Worm (Caenorhabditis elegans) whole organism, L4 larva: ENCODE measurements around the gene ZK470.2.

Experiments
- F10B5.3 ChIP-seq: sonication (generic microtip); optimal IDR thresholded peaks from 2 replicates; lab custom pipeline; 2016; ENCODE audit warnings: mild to moderate bottlenecking, missing genetic modification characterization, missing compliant biosample characterization
- F26F4.8 ChIP-seq: fragments of 200-800 bp; sonication (Bioruptor generic); conservative IDR thresholded peaks from 2 replicates; pipeline ENCODE4 v1.3.6; 2022; ENCODE audit warnings: missing genetic modification characterization, missing compliant biosample characterization
- F37D6.2 ChIP-seq: sonication (generic microtip); optimal IDR thresholded peaks from 2 replicates; lab custom pipeline; 2016; ENCODE audit warnings: mild to moderate bottlenecking, missing genetic modification characterization, missing compliant biosample characterization
- T26A8.4 ChIP-seq: fragments of 200-800 bp; sonication (Bioruptor generic); IDR thresholded peaks from 2 replicates; pipeline ENCODE4 v1.3.6; 2022; ENCODE audit warnings: missing genetic modification characterization, missing compliant biosample characterization
- aha-1 ChIP-seq: fragments of 150-350 bp; peaks from one replicate; lab custom pipeline; 2014; ENCODE audit warnings: missing biosample characterization, missing genetic modification characterization
- ceh-20 ChIP-seq: fragments of 200-800 bp; sonication (Bioruptor generic); IDR thresholded peaks from 2 replicates; pipeline ENCODE4 v1.3.6; 2022; ENCODE audit warnings: missing genetic modification reagents, missing genetic modification characterization, missing compliant biosample characterization
- ceh-28 ChIP-seq: fragments of 150-350 bp; optimal IDR thresholded peaks from 2 replicates; lab custom pipeline; 2014; ENCODE audit warnings: missing biosample characterization, missing genetic modification reagents, missing genetic modification characterization
- ces-1 ChIP-seq: fragments of 150-350 bp; sonication (generic microtip); optimal IDR thresholded peaks from 4 replicates; lab custom pipeline; 2014; ENCODE audit warnings: missing biosample characterization, missing genetic modification reagents, missing genetic modification characterization
- cey-2 ChIP-seq: sonication (generic microtip); optimal IDR thresholded peaks from 3 replicates; lab custom pipeline; 2017; ENCODE audit warnings: missing genetic modification characterization, mild to moderate bottlenecking, missing compliant biosample characterization, antibody characterized with exemption, borderline replicate concordance; ENCODE audit not compliant: insufficient read depth
- dmd-8 ChIP-seq: fragments of 200-800 bp; sonication (Bioruptor generic); IDR thresholded peaks from 2 replicates; pipeline ENCODE4 v1.3.6; 2022; ENCODE audit warnings: missing genetic modification characterization, missing compliant biosample characterization
- dmd-9 ChIP-seq: fragments of 200-800 bp; sonication (Bioruptor generic); IDR thresholded peaks from 2 replicates; pipeline ENCODE4 v1.3.6; 2022; ENCODE audit warnings: missing genetic modification reagents, missing genetic modification characterization, missing compliant biosample characterization
- dpl-1 ChIP-seq: fragments of 150-350 bp; optimal IDR thresholded peaks from 2 replicates; lab custom pipeline; 2014; ENCODE audit warnings: missing biosample characterization, missing genetic modification reagents, missing genetic modification characterization
- dve-1 ChIP-seq: sonication (generic microtip); optimal IDR thresholded peaks from 2 replicates; lab custom pipeline; 2017; ENCODE audit warnings: antibody characterized with exemption, mild to moderate bottlenecking, missing genetic modification characterization, missing compliant biosample characterization; ENCODE audit not compliant: insufficient read depth
- egl-43 ChIP-seq: fragments of 200-800 bp; sonication (Bioruptor generic); IDR thresholded peaks from 2 replicates; pipeline ENCODE4 v1.3.6; 2022; ENCODE audit warnings: missing genetic modification reagents, missing genetic modification characterization, missing compliant biosample characterization
- fkh-10 ChIP-seq: fragments of 150-350 bp; optimal IDR thresholded peaks from 2 replicates; lab custom pipeline; 2014; ENCODE audit warnings: missing biosample characterization, missing genetic modification reagents, missing genetic modification characterization
- mdt-29 ChIP-seq: fragments of 200-800 bp; sonication (Bioruptor generic); IDR thresholded peaks from 2 replicates; pipeline ENCODE4 v1.3.6; 2022; ENCODE audit warnings: missing genetic modification reagents, missing genetic modification characterization, missing compliant biosample characterization
- mep-1 ChIP-seq: fragments of 150-350 bp; sonication (generic microtip); optimal IDR thresholded peaks from 3 replicates; lab custom pipeline; 2014; ENCODE audit warnings: missing biosample characterization, missing genetic modification characterization
- nhr-102 ChIP-seq: sonication (generic microtip); optimal IDR thresholded peaks from 2 replicates; lab custom pipeline; 2016; ENCODE audit warnings: mild to moderate bottlenecking, missing genetic modification characterization, moderate library complexity, missing compliant biosample characterization
- nhr-11 ChIP-seq: fragments of 150-350 bp; optimal IDR thresholded peaks from 2 replicates; lab custom pipeline; 2014; ENCODE audit warnings: missing biosample characterization, missing genetic modification characterization
- nhr-111 ChIP-seq: fragments of 200-800 bp; sonication (Bioruptor generic); optimal IDR thresholded peaks from 2 replicates; lab custom pipeline; 2018; ENCODE audit warnings: mild to moderate bottlenecking, missing genetic modification characterization, missing compliant biosample characterization
- nhr-25 ChIP-seq: sonication (generic microtip); optimal IDR thresholded peaks from 2 replicates; lab custom pipeline; 2017; ENCODE audit warnings: missing genetic modification characterization, mild to moderate bottlenecking, missing compliant biosample characterization, antibody characterized with exemption, moderate library complexity, borderline replicate concordance; ENCODE audit not compliant: insufficient read depth
- nhr-41 ChIP-seq: fragments of 200-800 bp; sonication (Bioruptor generic); IDR thresholded peaks from 2 replicates; pipeline ENCODE4 v1.3.6; 2022; ENCODE audit warnings: missing genetic modification reagents, missing genetic modification characterization, missing compliant biosample characterization
- pqm-1 ChIP-seq: sonication (generic microtip); optimal IDR thresholded peaks from 2 replicates; lab custom pipeline; 2017; ENCODE audit warnings: missing biosample characterization, missing genetic modification characterization
- rbr-2 ChIP-seq: sonication (generic microtip); optimal IDR thresholded peaks from 2 replicates; lab custom pipeline; 2016; ENCODE audit warnings: missing genotype, missing genetic modification characterization, missing compliant biosample characterization
- saeg-2 ChIP-seq: fragments of 200-800 bp; sonication (Bioruptor generic); IDR thresholded peaks from 2 replicates; pipeline ENCODE4 v1.3.6; 2022; ENCODE audit warnings: missing genetic modification reagents, missing genetic modification characterization, missing compliant biosample characterization
- sdz-12 ChIP-seq: fragments of 200-800 bp; sonication (Bioruptor generic); optimal IDR thresholded peaks from 2 replicates; lab custom pipeline; 2018; ENCODE audit warnings: mild to moderate bottlenecking, missing genetic modification characterization, missing compliant biosample characterization
- skn-1 ChIP-seq: fragments of 150-350 bp; optimal IDR thresholded peaks from 2 replicates; lab custom pipeline; 2014; ENCODE audit warnings: missing biosample characterization, missing genetic modification characterization
- spr-3 ChIP-seq: fragments of 200-800 bp; sonication (Bioruptor generic); optimal IDR thresholded peaks from 2 replicates; lab custom pipeline; 2018; ENCODE audit warnings: mild to moderate bottlenecking, missing genetic modification characterization, missing compliant biosample characterization
- unc-62 ChIP-seq, 3 experiments: fragments of 150-350 bp in 1 of 3; sonication (generic microtip); optimal IDR thresholded peaks in 2 of 3; peaks in 1 of 3; 1 replicate in 1 of 3; 2 replicates in 2 of 3; lab custom pipeline; 2014 to 2017; ENCODE audit warnings: missing biosample characterization in 3 of 3, missing genetic modification characterization in 3 of 3, missing genetic modification reagents in 3 of 3, missing genotype in 1 of 3
- zfp-3 ChIP-seq: fragments of 200-800 bp; sonication (Bioruptor generic); conservative IDR thresholded peaks from 2 replicates; pipeline ENCODE4 v1.3.6; 2022; ENCODE audit warnings: missing genetic modification reagents, missing genetic modification characterization, missing compliant biosample characterization
- ztf-11 ChIP-seq: fragments of 150-350 bp; optimal IDR thresholded peaks from 2 replicates; lab custom pipeline; 2014; ENCODE audit warnings: missing biosample characterization, missing genetic modification characterization

The ZK470.2 gene

DNA sequence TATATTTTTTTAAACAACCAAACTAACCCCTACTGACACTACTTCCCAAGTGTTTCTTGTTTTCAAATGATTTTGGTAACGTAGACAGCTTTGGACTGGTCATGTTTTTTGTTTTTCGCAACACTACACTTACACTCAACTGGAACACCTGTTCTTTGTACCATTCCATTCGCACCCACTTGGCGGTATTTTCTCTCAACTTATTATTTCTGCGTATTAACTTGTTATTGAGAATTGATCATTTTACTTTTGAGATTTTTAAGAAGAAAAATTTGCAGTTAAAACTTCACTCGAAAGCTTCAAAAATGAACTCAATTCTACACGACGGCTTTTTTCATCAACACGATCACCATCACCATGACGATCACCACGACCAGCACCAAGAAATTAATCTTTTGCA lies at the start of gene ZK470.2:
ZK470.2 (plus strand) TSS at position 301 of the 400 bp plus-strand sequence.
- peak in 1 of 2 experiments; percentile 72 for TF ChIP-seq unc-62 (GFP tag; optimal IDR thresholded peaks at IDR 0.05 in 1 of 2; lab: Kevin White, UChicago)
- no peak for TF ChIP-seq unc-62 (tag; optimal IDR thresholded peaks at IDR 0.05; lab: Kevin White, UChicago)
- TF ChIP-seq dve-1 = no peak

DNA sequence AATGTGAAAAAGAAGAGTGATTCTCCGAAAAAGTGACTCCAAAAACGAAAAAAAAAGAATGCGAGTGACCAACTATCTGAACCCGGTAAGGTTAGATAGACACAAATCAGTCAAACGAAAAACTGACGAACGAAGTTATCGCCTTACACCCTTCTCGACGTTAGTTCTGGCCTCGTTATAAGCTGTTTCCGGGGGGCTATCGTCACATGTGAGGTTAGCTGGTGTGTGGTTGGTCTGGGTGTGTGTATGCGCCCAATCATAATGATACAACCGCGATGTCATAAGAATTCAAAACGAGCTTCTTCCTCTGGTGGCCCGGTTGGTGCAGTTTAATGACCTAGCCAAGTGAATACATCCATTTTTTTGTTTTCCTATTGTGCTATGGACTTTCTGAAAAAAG lies 49.5 kb upstream of the ZK470.2 start:
- peak in 1 of 2 experiments; percentile 97 for TF ChIP-seq unc-62 (GFP tag; optimal IDR thresholded peaks at IDR 0.05 in 1 of 2; lab: Kevin White, UChicago)
- TF ChIP-seq unc-62 (tag; optimal IDR thresholded peaks at IDR 0.05; lab: Kevin White, UChicago) = no peak
- no peak for TF ChIP-seq nhr-11 (tag; lab: Kevin White, UChicago)

DNA sequence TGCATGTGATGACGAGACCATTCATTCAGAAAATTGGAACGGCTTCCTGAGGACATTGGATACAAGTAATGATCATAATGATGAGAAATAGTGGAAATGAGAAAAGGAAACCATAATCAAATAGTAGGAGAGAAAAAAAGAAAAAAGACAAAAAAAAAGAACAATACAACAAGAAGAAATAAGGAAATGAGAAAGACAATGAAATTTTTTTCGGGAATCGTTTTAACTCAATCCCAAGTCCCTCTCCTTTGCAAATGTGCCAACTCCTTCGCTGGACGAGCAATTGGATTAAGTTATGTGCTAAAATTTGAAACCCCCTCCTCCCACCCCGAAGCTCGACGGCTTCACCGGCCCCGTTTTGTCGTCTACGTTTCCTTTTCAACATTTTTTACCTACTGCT lies 46.0 kb upstream of the ZK470.2 start:
- TF ChIP-seq ces-1 (GFP tag; lab: Kevin White, UChicago) = peak; percentile 38
- TF ChIP-seq fkh-10 = peak; percentile 64
- no peak for TF ChIP-seq spr-3 (GFP tag; lab: Kevin White, UChicago)

DNA sequence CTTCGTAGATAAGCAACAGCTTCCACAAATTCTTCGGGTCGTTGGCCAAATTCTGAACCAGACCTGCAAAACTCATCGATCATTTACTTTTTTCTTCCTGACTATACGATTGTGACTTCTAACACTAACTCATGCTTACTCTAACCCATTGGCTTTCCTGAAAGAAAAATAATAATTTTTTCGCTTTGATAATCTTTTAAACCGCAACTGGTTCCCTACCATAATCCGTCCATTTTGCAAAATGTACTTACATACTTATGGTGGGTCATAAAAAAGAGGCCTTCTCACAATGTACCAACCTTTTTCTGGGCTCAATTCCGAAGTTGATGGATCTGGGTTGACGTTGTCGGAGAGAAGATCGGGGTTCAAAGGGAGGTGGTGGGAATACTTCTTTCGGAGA lies 40.0 kb upstream of the ZK470.2 start:
- TF ChIP-seq cey-2 (tag; lab: Kevin White, UChicago) = no peak
- 0 out of 2 replicates have a peak, but pooled peaks have one; percentile 20 for TF ChIP-seq ceh-20 (GFP tag; lab: Robert Waterston, UW)
- no peak for TF ChIP-seq dpl-1 (GFP tag; lab: Kevin White, UChicago)
- no peak for TF ChIP-seq ceh-28 (tag; lab: Kevin White, UChicago)
- no peak for TF ChIP-seq nhr-25 (tag; lab: Kevin White, UChicago)
- no peak for TF ChIP-seq dmd-8 (GFP tag; lab: Robert Waterston, UW)
- TF ChIP-seq dve-1 = peak; percentile 8
- TF ChIP-seq nhr-111 (GFP tag; lab: Kevin White, UChicago) = no peak
- TF ChIP-seq, all 104 proteins: peak for 2

DNA sequence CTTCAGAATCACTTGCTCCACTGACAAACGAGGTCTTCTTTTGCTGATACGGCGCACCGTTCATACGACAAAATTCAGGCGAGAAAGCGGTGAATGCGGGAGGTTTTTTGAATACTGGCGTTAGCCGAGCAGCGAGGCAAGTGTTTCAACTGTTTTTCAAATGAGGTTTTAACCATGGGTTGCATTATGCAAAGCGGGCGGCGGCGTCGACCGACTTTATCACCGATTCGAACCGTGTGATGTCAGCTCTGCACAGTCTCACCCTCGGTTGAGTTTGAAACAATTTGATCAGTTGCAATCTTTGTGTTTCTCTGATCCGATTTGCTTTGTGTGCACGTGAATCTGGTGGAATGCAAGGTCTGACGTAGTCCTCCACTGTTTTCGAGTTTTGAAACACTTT lies 34.5 kb upstream of the ZK470.2 start, which contains the start of gene clh-4:
clh-4 (minus strand) TSS at position 101 of the 400 bp plus-strand sequence.
- TF ChIP-seq rbr-2 (tag; lab: Kevin White, UChicago) (no peak), spr-3 (GFP tag; lab: Kevin White, UChicago) (no peak), sdz-12 (GFP tag; lab: Kevin White, UChicago) (no peak), unc-62 (GFP tag; optimal IDR thresholded peaks at IDR 0.05 in 1 of 2; lab: Kevin White, UChicago) (peak in 1 of 2 experiments; percentile 23), unc-62 (tag; optimal IDR thresholded peaks at IDR 0.05; lab: Kevin White, UChicago) (no peak), nhr-41 (GFP tag; lab: Robert Waterston, UW) (no peak), egl-43 (peak; percentile 22; the same call in 1 of the 2 replicates), nhr-11 (tag; lab: Kevin White, UChicago) (no peak), mdt-29 (GFP tag; lab: Robert Waterston, UW) (no peak), F10B5.3 (tag; lab: Kevin White, UChicago) (no peak), F37D6.2 (no peak), nhr-102 (tag; lab: Kevin White, UChicago) (no peak), zfp-3 (no peak), T26A8.4 (GFP tag; lab: Robert Waterston, UW) (0 out of 2 replicates have a peak, but pooled peaks have one; percentile 15), ztf-11 (tag; lab: Kevin White, UChicago) (no peak), dmd-9 (GFP tag; lab: Robert Waterston, UW) (no peak), ces-1 (GFP tag; lab: Kevin White, UChicago) (no peak), pqm-1 (no peak), ceh-28 (tag; lab: Kevin White, UChicago) (no peak), F26F4.8 (GFP tag; lab: Robert Waterston, UW) (no peak), aha-1 (no peak), saeg-2 (GFP tag; lab: Robert Waterston, UW) (no peak), mep-1 (tag; lab: Kevin White, UChicago) (no peak), skn-1 (tag; lab: Kevin White, UChicago) (no peak), nhr-111 (GFP tag; lab: Kevin White, UChicago) (no peak)
